Worm (Caenorhabditis elegans): ENCODE data around the gene sri-4.
A peak's percentile ranks its signal among the peaks of the same experiment; 100 is the strongest.

sri-4 gene

DNA sequence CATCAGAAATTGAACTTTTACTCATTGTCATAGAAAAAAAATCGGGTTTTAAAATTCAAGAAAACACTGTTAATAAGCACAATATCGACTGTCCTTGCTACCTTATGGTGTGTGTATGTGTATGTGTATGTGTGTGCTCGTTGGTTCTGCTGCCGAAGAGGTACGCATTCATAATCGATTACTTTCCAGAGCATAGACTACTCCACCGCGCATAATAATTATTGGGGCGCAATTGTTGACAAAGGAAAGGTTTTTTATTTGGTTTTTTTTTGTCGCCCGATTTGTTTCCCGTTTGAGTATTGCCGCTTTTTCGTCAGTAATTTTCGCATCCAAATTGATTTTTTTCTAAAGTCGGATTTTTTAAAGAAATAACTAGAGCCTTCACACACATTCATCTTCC lies 13.1 kb downstream of the sri-4 start, which contains the start of gene C05E4.15:
TSS of gene C05E4.15 (minus strand) at position 101 of the 400 bp plus-strand sequence.
- TF ChIP-seq tlp-1 (tag; optimal IDR thresholded peaks at IDR 0.05): no peak
- no peak for TF ChIP-seq nhr-47 (tag; optimal IDR thresholded peaks at IDR 0.05)
- no peak for TF ChIP-seq isw-1 (GFP tag; IDR thresholded peaks at IDR 0.05)
- TF ChIP-seq nhr-237 (tag; optimal IDR thresholded peaks at IDR 0.05): no peak
- TF ChIP-seq nhr-84 (tag; optimal IDR thresholded peaks at IDR 0.05): no peak
- no peak for TF ChIP-seq irx-1 (tag; optimal IDR thresholded peaks at IDR 0.05)

DNA sequence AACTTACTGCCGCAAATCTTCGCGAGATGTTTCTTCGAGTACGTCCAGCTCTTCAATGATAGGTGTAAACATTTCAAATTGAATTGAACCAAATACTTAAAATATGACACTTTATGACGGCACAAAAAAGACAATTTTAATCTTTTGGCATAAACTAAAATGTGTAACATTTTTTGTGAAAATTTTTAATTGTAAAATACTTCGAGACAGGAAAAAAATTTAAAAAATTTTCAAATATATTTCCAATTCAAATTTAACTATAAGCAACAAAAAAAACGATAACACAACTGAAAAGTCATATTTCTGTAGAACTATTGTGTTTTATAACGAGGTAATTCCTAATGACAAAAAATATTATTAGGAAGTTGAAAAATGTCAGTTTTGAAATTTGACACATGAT lies 13.7 kb downstream of the sri-4 start, which contains the start of gene C05E4.12:
TSS of gene C05E4.12 (minus strand) at position 101 of the 400 bp plus-strand sequence.
- TF ChIP-seq egl-27 (tag; optimal IDR thresholded peaks at IDR 0.05) (no peak), lin-13 (GFP tag; optimal IDR thresholded peaks at IDR 0.05) (no peak), aha-1 (tag; optimal IDR thresholded peaks at IDR 0.05) (no peak), blmp-1 (tag; optimal IDR thresholded peaks at IDR 0.05) (no peak), sup-37 (GFP tag; optimal IDR thresholded peaks at IDR 0.05) (no peak), nhr-237 (tag; optimal IDR thresholded peaks at IDR 0.05) (no peak), zag-1 (tag; optimal IDR thresholded peaks at IDR 0.05) (no peak), lin-39 (tag; optimal IDR thresholded peaks at IDR 0.05) (no peak), ceh-63 (GFP tag; optimal IDR thresholded peaks at IDR 0.05) (no peak), pqm-1 (tag; optimal IDR thresholded peaks at IDR 0.05) (no peak), nhr-11 (tag; optimal IDR thresholded peaks at IDR 0.05) (no peak), ztf-11 (tag; optimal IDR thresholded peaks at IDR 0.05) (no peak), grh-1 (GFP tag; IDR thresholded peaks at IDR 0.05) (no peak), nhr-85 (tag) (no peak), nhr-90 (tag; optimal IDR thresholded peaks at IDR 0.05; ENCODE audit: poor library complexity) (no peak)

DNA sequence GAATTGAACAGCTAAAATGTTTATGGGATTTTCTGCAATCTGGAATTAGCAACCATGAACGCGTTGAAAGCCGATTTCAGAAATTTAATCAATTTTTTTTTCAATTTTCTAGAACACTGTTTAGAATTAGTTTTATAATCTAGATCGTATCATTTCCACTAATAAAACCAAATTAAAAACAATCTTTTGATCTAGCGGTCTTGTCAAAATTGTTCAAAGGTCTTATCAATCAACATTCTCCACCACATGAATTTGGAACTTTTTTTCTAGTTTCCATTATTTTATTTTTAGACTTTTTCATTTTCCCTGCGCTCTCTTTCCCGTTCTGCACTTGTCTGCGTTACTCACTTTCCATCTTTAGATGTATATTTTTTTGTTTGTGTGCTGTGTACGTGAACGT lies 14.2 kb downstream of the sri-4 start, which contains the start of gene srp-2:
TSS of gene srp-2 (plus strand) at position 301 of the 400 bp plus-strand sequence.
- TF ChIP-seq nhr-12 (tag; optimal IDR thresholded peaks at IDR 0.05): no peak
- TF ChIP-seq ceh-8 (GFP tag; optimal IDR thresholded peaks at IDR 0.05): no peak
- TF ChIP-seq nhr-77 (tag; optimal IDR thresholded peaks at IDR 0.05): no peak
- TF ChIP-seq ceh-82 (tag; optimal IDR thresholded peaks at IDR 0.05): no peak

DNA sequence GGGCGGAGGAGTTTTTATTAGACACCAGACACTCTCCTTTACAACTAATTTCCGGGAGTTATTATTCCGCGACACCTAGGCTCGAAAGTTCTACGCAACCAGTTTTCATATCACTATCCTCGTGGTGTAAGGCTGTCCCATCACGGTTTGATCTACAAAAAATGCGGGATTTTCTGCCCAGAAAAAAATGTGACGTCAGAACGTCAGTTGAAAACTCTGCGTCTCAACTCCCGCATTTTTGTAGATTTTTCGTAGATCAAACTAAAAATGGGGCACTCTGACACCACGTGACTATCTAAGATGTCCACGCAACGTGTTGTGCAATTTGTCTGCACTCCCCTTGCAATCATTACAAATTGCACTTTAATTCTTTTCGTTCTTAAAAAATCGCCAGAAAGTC lies 16.6 kb downstream of the sri-4 start, which contains the start of gene str-238:
TSS of gene str-238 (plus strand) at position 301 of the 400 bp plus-strand sequence.
- TF ChIP-seq fkh-10 (GFP tag; optimal IDR thresholded peaks at IDR 0.05) (no peak), nhr-20 (tag; optimal IDR thresholded peaks at IDR 0.05) (no peak), nhr-85 (tag) (peak; percentile 2)

ce11 chrV:772210-772609 lies 24.1 kb downstream of the sri-4 start:
- TF ChIP-seq unc-62 (GFP tag; optimal IDR thresholded peaks at IDR 0.05) (no peak), aly-2 (tag; optimal IDR thresholded peaks at IDR 0.05) (no peak), snu-23 (GFP tag; optimal IDR thresholded peaks at IDR 0.05) (no peak), nhr-77 (tag; optimal IDR thresholded peaks at IDR 0.05) (no peak), nhr-76 (tag; optimal IDR thresholded peaks at IDR 0.05) (no peak), unc-98 (GFP tag; IDR thresholded peaks at IDR 0.05) (no peak), blmp-1 (tag; optimal IDR thresholded peaks at IDR 0.05) (no peak), snpc-4 (tag; optimal IDR thresholded peaks at IDR 0.05) (no peak), alr-1 (tag; optimal IDR thresholded peaks at IDR 0.05; ENCODE audit: borderline replicate concordance) (no peak), mep-1 (tag; optimal IDR thresholded peaks at IDR 0.05) (no peak), fkh-8 (tag; optimal IDR thresholded peaks at IDR 0.05) (no peak), unc-86 (tag; optimal IDR thresholded peaks at IDR 0.05) (no peak), sptf-1 (tag; optimal IDR thresholded peaks at IDR 0.05) (no peak), nhr-237 (tag; optimal IDR thresholded peaks at IDR 0.05) (no peak), efl-1 (optimal IDR thresholded peaks at IDR 0.05) (no peak), efl-1 (GFP tag; optimal IDR thresholded peaks at IDR 0.05 in 1 of 2) (no peak), zag-1 (tag; optimal IDR thresholded peaks at IDR 0.05) (no peak), grh-1 (GFP tag; IDR thresholded peaks at IDR 0.05) (no peak), nhr-47 (tag; optimal IDR thresholded peaks at IDR 0.05) (no peak), mab-9 (GFP tag; IDR thresholded peaks at IDR 0.05) (no peak)
